Worm (Caenorhabditis elegans): ENCODE results near the gene spp-29.

ce11 chrV:17683763-17684162 lies 12.9 kb downstream of the spp-29 start, which contains the start of gene F59A1.15:
- TF ChIP-seq unc-62 (GFP tag; optimal IDR thresholded peaks at IDR 0.05) (no peak), unc-39 (tag; optimal IDR thresholded peaks at IDR 0.05) (no peak), pqm-1 (tag; optimal IDR thresholded peaks at IDR 0.05) (no peak), fos-1 (tag; optimal IDR thresholded peaks at IDR 0.05) (no peak), nhr-43 (tag; optimal IDR thresholded peaks at IDR 0.05; ENCODE audit: poor library complexity, severe bottlenecking) (no peak), eor-1 (tag; optimal IDR thresholded peaks at IDR 0.05) (no peak), nhr-11 (tag; optimal IDR thresholded peaks at IDR 0.05) (no peak), elt-2 (tag; optimal IDR thresholded peaks at IDR 0.05) (no peak), ZK546.5 (tag; optimal IDR thresholded peaks at IDR 0.05) (no peak), jun-1 (tag; optimal IDR thresholded peaks at IDR 0.05) (no peak), sea-2 (GFP tag; optimal IDR thresholded peaks at IDR 0.05) (no peak), ztf-11 (tag; optimal IDR thresholded peaks at IDR 0.05) (no peak), ceh-16 (tag; optimal IDR thresholded peaks at IDR 0.05) (no peak)
